Worm (Caenorhabditis elegans) whole organism, L2 larva: Measurements from ENCODE around the gene srlf-30.
A peak's percentile ranks its signal among the peaks of the same experiment; 100 is the strongest.

Source experiments
- C34F6.9 ChIP-seq: fragments of 150-350 bp; optimal IDR thresholded peaks from 2 replicates; lab custom pipeline; 2014; ENCODE audit warnings: missing biosample characterization, missing genetic modification characterization
- F13H6.1 ChIP-seq: sonication (generic microtip); optimal IDR thresholded peaks from 2 replicates; lab custom pipeline; 2016; ENCODE audit warnings: missing genetic modification characterization, missing compliant biosample characterization
- R02D3.7 ChIP-seq: fragments of 150-350 bp; optimal IDR thresholded peaks from 2 replicates; lab custom pipeline; 2014; ENCODE audit warnings: missing biosample characterization, missing genetic modification characterization
- Y55F3AM.14 ChIP-seq: fragments of 200-800 bp; sonication (Bioruptor generic); optimal IDR thresholded peaks from 2 replicates; lab custom pipeline; 2018; ENCODE audit warnings: mild to moderate bottlenecking, missing genetic modification characterization, missing compliant biosample characterization
- ZK546.5 ChIP-seq: sonication (generic microtip); optimal IDR thresholded peaks from 2 replicates; lab custom pipeline; 2017; ENCODE audit warnings: missing biosample characterization, missing genetic modification characterization
- alr-1 ChIP-seq: fragments of 150-350 bp; optimal IDR thresholded peaks from 2 replicates; lab custom pipeline; 2014; ENCODE audit warnings: missing biosample characterization, missing genetic modification characterization
- aly-2 ChIP-seq: fragments of 150-350 bp; optimal IDR thresholded peaks from 2 replicates; lab custom pipeline; 2014; ENCODE audit warnings: missing biosample characterization, missing genetic modification characterization
- ama-1 ChIP-seq: fragments of 150-350 bp; optimal IDR thresholded peaks from 2 replicates; lab custom pipeline; 2018; ENCODE audit warnings: inconsistent platforms
- blmp-1 ChIP-seq: sonication (generic microtip); optimal IDR thresholded peaks from 2 replicates; lab custom pipeline; 2017; ENCODE audit warnings: missing genetic modification characterization, mild to moderate bottlenecking, missing compliant biosample characterization, antibody characterized with exemption, moderate library complexity; ENCODE audit not compliant: insufficient read depth
- ceh-16 ChIP-seq: fragments of 150-350 bp; optimal IDR thresholded peaks from 2 replicates; lab custom pipeline; 2014; ENCODE audit warnings: missing biosample characterization, missing genetic modification characterization
- ceh-82 ChIP-seq: fragments of 150-350 bp; optimal IDR thresholded peaks from 2 replicates; lab custom pipeline; 2014; ENCODE audit warnings: missing biosample characterization, missing genetic modification characterization
- crh-2 ChIP-seq: sonication (generic microtip); optimal IDR thresholded peaks from 2 replicates; lab custom pipeline; 2017; ENCODE audit warnings: missing biosample characterization, missing genetic modification characterization
- dmd-4 ChIP-seq: sonication (generic microtip); optimal IDR thresholded peaks from 2 replicates; lab custom pipeline; 2017; ENCODE audit warnings: missing biosample characterization, missing genetic modification characterization
- egl-27 ChIP-seq: sonication (generic microtip); optimal IDR thresholded peaks from 3 replicates; lab custom pipeline; 2017; ENCODE audit warnings: missing biosample characterization, missing genetic modification reagents, missing genetic modification characterization
- elt-1 ChIP-seq: fragments of 150-350 bp; optimal IDR thresholded peaks from 2 replicates; lab custom pipeline; 2014; ENCODE audit warnings: missing biosample characterization, missing genetic modification characterization
- elt-3 ChIP-seq: sonication (generic microtip); optimal IDR thresholded peaks from 2 replicates; lab custom pipeline; 2017; ENCODE audit warnings: missing biosample characterization, missing genetic modification characterization
- fos-1 ChIP-seq: fragments of 150-350 bp; optimal IDR thresholded peaks from 2 replicates; lab custom pipeline; 2014; ENCODE audit warnings: missing biosample characterization, missing genetic modification characterization
- gmeb-1 ChIP-seq: fragments of 150-350 bp; optimal IDR thresholded peaks from 2 replicates; lab custom pipeline; 2014; ENCODE audit warnings: missing biosample characterization, missing genetic modification characterization
- lin-11 ChIP-seq: fragments of 150-350 bp; sonication (generic microtip); optimal IDR thresholded peaks from 2 replicates; lab custom pipeline; 2014; ENCODE audit warnings: missing biosample characterization, missing genetic modification characterization, inconsistent platforms, mixed read lengths
- lin-13 ChIP-seq: fragments of 150-350 bp; optimal IDR thresholded peaks from 2 replicates; lab custom pipeline; 2014; ENCODE audit warnings: missing biosample characterization, missing genetic modification reagents, missing genetic modification characterization
- lsy-2 ChIP-seq, 2 experiments: fragments of 150-350 bp in 1 of 2; sonication (generic microtip) in 1 of 2; optimal IDR thresholded peaks; 2 replicates each; lab custom pipeline; 2014 to 2017; ENCODE audit warnings: missing biosample characterization in 2 of 2, missing genetic modification characterization in 2 of 2
- mab-5 ChIP-seq: fragments of 150-350 bp; optimal IDR thresholded peaks from 2 replicates; lab custom pipeline; 2014; ENCODE audit warnings: missing biosample characterization, missing genetic modification characterization
- mbf-1 ChIP-seq: sonication (generic microtip); optimal IDR thresholded peaks from 2 replicates; lab custom pipeline; 2017; ENCODE audit warnings: missing biosample characterization, missing genetic modification characterization
- mdl-1 ChIP-seq, 2 experiments: fragments of 150-350 bp in 1 of 2; sonication (generic microtip) in 1 of 2; optimal IDR thresholded peaks; 2 replicates each; lab custom pipeline; 2017; ENCODE audit warnings: missing biosample characterization in 2 of 2, missing genetic modification characterization in 2 of 2
- nhr-10 ChIP-seq: sonication (generic microtip); optimal IDR thresholded peaks from 2 replicates; lab custom pipeline; 2017; ENCODE audit warnings: missing biosample characterization, missing genetic modification characterization
- nhr-11 ChIP-seq: fragments of 150-350 bp; optimal IDR thresholded peaks from 2 replicates; lab custom pipeline; 2014; ENCODE audit warnings: missing biosample characterization, missing genetic modification characterization
- nhr-12 ChIP-seq: fragments of 150-350 bp; optimal IDR thresholded peaks from 2 replicates; lab custom pipeline; 2014; ENCODE audit warnings: missing biosample characterization, missing genetic modification characterization
- nhr-21 ChIP-seq: fragments of 150-350 bp; optimal IDR thresholded peaks from 2 replicates; lab custom pipeline; 2014; ENCODE audit warnings: missing biosample characterization, missing genetic modification characterization
- nhr-23 ChIP-seq: fragments of 150-350 bp; optimal IDR thresholded peaks from 2 replicates; lab custom pipeline; 2014; ENCODE audit warnings: missing biosample characterization, missing genetic modification reagents, missing genetic modification characterization
- nhr-237 ChIP-seq: fragments of 150-350 bp; optimal IDR thresholded peaks from 2 replicates; lab custom pipeline; 2014; ENCODE audit warnings: missing biosample characterization, missing genetic modification characterization
- nhr-25 ChIP-seq: fragments of 150-350 bp; sonication (generic microtip); optimal IDR thresholded peaks from 3 replicates; lab custom pipeline; 2014; ENCODE audit warnings: missing biosample characterization, missing genetic modification characterization
- nhr-6 ChIP-seq: fragments of 150-350 bp; optimal IDR thresholded peaks from 2 replicates; lab custom pipeline; 2014; ENCODE audit warnings: missing biosample characterization, missing genetic modification characterization
- nhr-77 ChIP-seq: fragments of 150-350 bp; optimal IDR thresholded peaks from 2 replicates; lab custom pipeline; 2014; ENCODE audit warnings: missing biosample characterization, missing genetic modification characterization
- peb-1 ChIP-seq: fragments of 150-350 bp; optimal IDR thresholded peaks from 2 replicates; lab custom pipeline; 2014; ENCODE audit warnings: missing biosample characterization, missing genetic modification characterization
- sem-4 ChIP-seq: fragments of 150-350 bp; optimal IDR thresholded peaks from 2 replicates; lab custom pipeline; 2014; ENCODE audit warnings: missing biosample characterization, missing genetic modification reagents, missing genetic modification characterization
- skn-1 ChIP-seq: sonication (generic microtip); optimal IDR thresholded peaks from 2 replicates; lab custom pipeline; 2017; ENCODE audit warnings: missing biosample characterization, missing genetic modification characterization
- sma-3 ChIP-seq: sonication (generic microtip); optimal IDR thresholded peaks from 2 replicates; lab custom pipeline; 2016; ENCODE audit warnings: missing genetic modification reagents, missing genetic modification characterization, missing compliant biosample characterization
- sma-9 ChIP-seq, 2 experiments: fragments of 150-350 bp in 1 of 2; sonication (generic microtip) in 1 of 2; optimal IDR thresholded peaks; 2 replicates each; lab custom pipeline; 2014 to 2016; ENCODE audit warnings: missing genetic modification characterization in 2 of 2, mild to moderate bottlenecking in 1 of 2, missing biosample characterization in 1 of 2, missing compliant biosample characterization in 1 of 2, missing genetic modification reagents in 1 of 2, moderate library complexity in 1 of 2
- snpc-4 ChIP-seq: fragments of 150-350 bp; optimal IDR thresholded peaks from 2 replicates; lab custom pipeline; 2014; ENCODE audit warnings: missing biosample characterization, missing genetic modification characterization
- unc-39 ChIP-seq: fragments of 150-350 bp; optimal IDR thresholded peaks from 2 replicates; lab custom pipeline; 2014; ENCODE audit warnings: missing biosample characterization, missing genetic modification characterization
- unc-55 ChIP-seq: fragments of 150-350 bp; sonication (generic microtip); optimal IDR thresholded peaks from 3 replicates; lab custom pipeline; 2014; ENCODE audit warnings: missing biosample characterization, missing genetic modification reagents, missing genetic modification characterization
- zag-1 ChIP-seq: fragments of 150-350 bp; optimal IDR thresholded peaks from 2 replicates; lab custom pipeline; 2014; ENCODE audit warnings: missing biosample characterization, missing genetic modification characterization
- ztf-1 ChIP-seq: fragments of 200-800 bp; sonication (Bioruptor generic); conservative IDR thresholded peaks from 2 replicates; pipeline ENCODE4 v1.3.6; 2022; ENCODE audit warnings: missing genetic modification characterization, missing compliant biosample characterization
- ztf-11 ChIP-seq: sonication (generic microtip); optimal IDR thresholded peaks from 2 replicates; lab custom pipeline; 2017; ENCODE audit warnings: missing biosample characterization, missing genetic modification characterization

srlf-30 gene

DNA sequence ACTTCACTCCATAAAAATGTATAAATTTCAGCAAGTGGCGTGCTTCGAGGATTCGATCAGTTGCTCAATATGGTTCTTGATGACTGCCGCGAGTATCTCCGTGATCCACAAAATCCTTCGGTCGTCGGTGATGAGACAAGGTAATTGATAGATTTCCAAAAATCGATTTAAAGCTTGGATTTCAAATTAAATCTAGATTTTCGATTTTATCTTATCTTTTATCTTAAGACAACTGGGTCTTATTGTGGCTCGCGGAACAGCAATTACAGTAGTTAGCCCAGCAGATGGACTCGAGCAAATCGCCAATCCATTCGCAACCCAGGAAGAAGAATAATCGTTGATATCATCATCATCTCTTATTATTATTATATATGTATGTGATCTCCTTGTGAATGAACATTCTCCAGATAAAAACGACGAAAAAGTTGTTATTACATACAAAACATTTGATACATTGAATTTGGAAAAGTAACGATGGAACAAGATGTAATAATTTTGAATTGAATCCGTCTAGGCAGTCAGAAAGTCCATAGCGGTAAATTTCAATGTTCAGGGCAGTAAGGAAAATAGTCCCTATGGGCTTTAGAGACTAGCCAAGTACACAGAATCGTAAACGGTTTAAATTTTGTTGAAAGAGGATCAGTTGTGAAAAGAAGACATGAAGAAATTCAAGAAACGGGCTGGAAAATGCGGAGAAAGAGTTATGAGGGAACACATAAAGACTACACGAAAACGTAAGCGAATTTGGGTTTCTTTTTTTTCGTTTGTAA is 33.8 kb downstream of the srlf-30 start (continued):
- TF ChIP-seq aly-2 (tag; lab: Kevin White, UChicago) (no peak), unc-39 (tag; lab: Kevin White, UChicago) (no peak), F13H6.1 (tag; lab: Kevin White, UChicago) (no peak), mdl-1 (tag; optimal IDR thresholded peaks at IDR 0.05; lab: Kevin White, UChicago) (no peak), ceh-16 (tag; lab: Kevin White, UChicago) (no peak)
- TF ChIP-seq, all 48 proteins: peak for 9

DNA sequence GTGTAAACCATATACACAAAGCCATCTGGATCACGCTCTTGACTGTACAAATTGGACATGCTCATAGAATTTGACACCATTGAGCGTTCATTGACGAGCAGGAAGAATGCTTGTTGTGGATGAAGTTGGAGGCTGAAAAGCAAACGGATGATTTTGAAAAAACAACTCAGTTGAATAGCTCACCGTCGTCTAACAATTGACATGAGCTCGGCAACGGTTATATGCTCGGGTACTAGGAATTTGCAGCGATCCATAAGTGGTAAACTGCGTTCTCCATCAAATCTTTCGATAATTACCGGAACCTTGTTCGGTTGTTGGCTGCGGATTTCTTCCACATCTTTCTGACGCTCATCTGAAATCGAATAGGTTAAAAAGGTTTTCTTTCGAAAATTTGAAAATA is 34.6 kb downstream of the srlf-30 start:
- TF ChIP-seq R02D3.7 (tag; lab: Kevin White, UChicago) (no peak), sma-3 (no peak), C34F6.9 (no peak), blmp-1 (tag; lab: Kevin White, UChicago) (no peak), gmeb-1 (tag; lab: Kevin White, UChicago) (no peak), sem-4 (tag; lab: Kevin White, UChicago) (no peak), unc-55 (no peak), nhr-12 (tag; lab: Kevin White, UChicago) (no peak), ceh-82 (tag; lab: Kevin White, UChicago) (no peak), skn-1 (tag; lab: Kevin White, UChicago) (no peak), alr-1 (tag; lab: Kevin White, UChicago) (no peak), mbf-1 (tag; lab: Kevin White, UChicago) (no peak), Y55F3AM.14 (no peak), F13H6.1 (tag; lab: Kevin White, UChicago) (no peak), snpc-4 (no peak), elt-3 (tag; lab: Kevin White, UChicago) (no peak), sma-9 (GFP tag; optimal IDR thresholded peaks at IDR 0.05; lab: Kevin White, UChicago) (no peak), sma-9 (tag; optimal IDR thresholded peaks at IDR 0.05; lab: Kevin White, UChicago) (no peak), fos-1 (tag; lab: Kevin White, UChicago) (no peak), lin-11 (tag; lab: Kevin White, UChicago) (no peak), zag-1 (tag; lab: Kevin White, UChicago) (no peak)
- TF ChIP-seq, all 48 proteins: peak for 0

DNA sequence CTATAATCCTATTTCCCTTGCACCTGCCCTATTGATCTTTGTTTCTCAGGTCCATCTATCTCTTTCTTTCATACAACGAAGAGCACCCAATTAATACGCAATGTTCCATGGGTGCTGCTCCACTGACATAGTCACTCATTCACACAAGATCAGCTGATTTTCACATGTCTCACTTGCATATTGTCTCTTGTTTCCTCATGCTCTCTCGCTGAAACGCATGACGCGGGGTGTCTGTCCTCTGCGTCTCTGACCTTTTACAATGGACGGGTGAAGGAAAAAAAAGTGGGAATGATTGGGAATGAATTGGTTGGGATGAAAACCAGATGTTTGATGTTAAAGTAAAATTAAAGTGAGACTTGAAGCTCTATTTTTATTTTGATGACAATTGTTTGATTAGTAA is 35.2 kb downstream of the srlf-30 start:
- TF ChIP-seq lin-11 (tag; lab: Kevin White, UChicago) (peak; percentile 74), elt-3 (tag; lab: Kevin White, UChicago) (no peak), nhr-21 (tag; lab: Kevin White, UChicago) (peak; percentile 80), peb-1 (tag; lab: Kevin White, UChicago) (no peak), skn-1 (tag; lab: Kevin White, UChicago) (peak; percentile 31), egl-27 (peak; percentile 78), unc-55 (peak; percentile 34), dmd-4 (tag; lab: Kevin White, UChicago) (no peak), lin-13 (GFP tag; lab: Kevin White, UChicago) (peak; percentile 77), zag-1 (tag; lab: Kevin White, UChicago) (peak; percentile 60), elt-1 (tag; lab: Kevin White, UChicago) (no peak), fos-1 (tag; lab: Kevin White, UChicago) (peak; percentile 66), alr-1 (tag; lab: Kevin White, UChicago) (no peak), ceh-16 (tag; lab: Kevin White, UChicago) (no peak), nhr-23 (tag; lab: Kevin White, UChicago) (no peak), lsy-2 (tag; optimal IDR thresholded peaks at IDR 0.05; lab: Kevin White, UChicago) (peak; percentile 39 to 93), sem-4 (tag; lab: Kevin White, UChicago) (peak; percentile 91), blmp-1 (tag; lab: Kevin White, UChicago) (peak; percentile 52), ztf-1 (GFP tag; lab: Robert Waterston, UW) (no peak), ama-1 (lab: Kevin White, UChicago) (peak; percentile 84), unc-39 (tag; lab: Kevin White, UChicago) (no peak), nhr-25 (tag; lab: Kevin White, UChicago) (peak; percentile 74), sma-9 (GFP tag; optimal IDR thresholded peaks at IDR 0.05; lab: Kevin White, UChicago) (peak; percentile 96), sma-9 (tag; optimal IDR thresholded peaks at IDR 0.05; lab: Kevin White, UChicago) (no peak), Y55F3AM.14 (peak; percentile 80), C34F6.9 (peak; percentile 96), nhr-10 (no peak), ceh-82 (tag; lab: Kevin White, UChicago) (no peak), aly-2 (tag; lab: Kevin White, UChicago) (no peak), nhr-12 (tag; lab: Kevin White, UChicago) (no peak), F13H6.1 (tag; lab: Kevin White, UChicago) (peak; percentile 93), ztf-11 (tag; lab: Kevin White, UChicago) (no peak), mbf-1 (tag; lab: Kevin White, UChicago) (no peak), crh-2 (tag; lab: Kevin White, UChicago) (peak; percentile 88), nhr-237 (tag; lab: Kevin White, UChicago) (no peak), nhr-6 (peak; percentile 82), R02D3.7 (tag; lab: Kevin White, UChicago) (no peak), nhr-11 (no peak), nhr-77 (tag; lab: Kevin White, UChicago) (no peak), mdl-1 (tag; optimal IDR thresholded peaks at IDR 0.05; lab: Kevin White, UChicago) (peak in 1 of 2 experiments; percentile 86), ZK546.5 (tag; lab: Kevin White, UChicago) (no peak), snpc-4 (peak; percentile 46), gmeb-1 (tag; lab: Kevin White, UChicago) (peak; percentile 64), mab-5 (peak; percentile 50)
